Worm (Caenorhabditis elegans) whole organism, mixed stage, embryonic: ENCODE measurements around the gene cyp-33D1.

Experiments used
- elt-1 ChIP-seq: sonication (generic microtip); optimal IDR thresholded peaks from 2 replicates; lab custom pipeline; 2017; ENCODE audit warnings: missing genetic modification characterization, mild to moderate bottlenecking, missing compliant biosample characterization, antibody characterized with exemption, moderate library complexity, borderline replicate concordance; ENCODE audit not compliant: insufficient read depth
- ham-2 ChIP-seq: fragments of 200-800 bp; sonication (Bioruptor generic); optimal IDR thresholded peaks from 2 replicates; lab custom pipeline; 2018; ENCODE audit warnings: mild to moderate bottlenecking, missing genetic modification characterization, missing compliant biosample characterization
- nhr-237 ChIP-seq: fragments of 150-350 bp; optimal IDR thresholded peaks from 2 replicates; lab custom pipeline; 2014; ENCODE audit warnings: missing biosample characterization, missing genetic modification characterization
- nhr-28 ChIP-seq: fragments of 150-350 bp; optimal IDR thresholded peaks from 2 replicates; lab custom pipeline; 2014; ENCODE audit warnings: missing biosample characterization, missing genetic modification characterization
- pha-4 ChIP-seq: fragments of 150-350 bp; optimal IDR thresholded peaks from 2 replicates; lab custom pipeline; 2018; ENCODE audit warnings: missing biosample characterization, missing genetic modification reagents, missing genetic modification characterization
- unc-62 ChIP-seq: fragments of 150-350 bp; optimal IDR thresholded peaks from 2 replicates; lab custom pipeline; 2014; ENCODE audit warnings: missing biosample characterization, missing genetic modification reagents, missing genetic modification characterization

- TF ChIP-seq pha-4 (tag; lab: Kevin White, UChicago) (no peak), ham-2 (GFP tag; lab: Kevin White, UChicago) (no peak), nhr-28 (no peak), elt-1 (no peak), unc-62 (no peak), nhr-237 (tag; lab: Kevin White, UChicago) (no peak)
These were observed 26.1 kb upstream of the cyp-33D1 start, which contains the start of gene F11A5.17 for ce11 chrV:16201730-16202129.
